Fruit fly (Drosophila melanogaster) whole organism, wandering third instar larva: ENCODE data around the gene MED1.

Experiments
- Abd-B ChIP-seq: fragments of >200 bp; optimal IDR thresholded peaks from 2 replicates; lab custom pipeline; 2017; ENCODE audit warnings: missing biosample characterization, missing genetic modification characterization
- CG32264 ChIP-seq: fragments of 200-800 bp; sonication (Bioruptor generic); optimal IDR thresholded peaks from 2 replicates; lab custom pipeline; 2016; ENCODE audit warnings: missing biosample characterization, missing genetic modification characterization
- CG9705 ChIP-seq: fragments of 200-800 bp; sonication (Bioruptor generic); optimal IDR thresholded peaks from 2 replicates; lab custom pipeline; 2018; ENCODE audit warnings: missing biosample characterization, mild to moderate bottlenecking, missing genetic modification characterization
- CrebA ChIP-seq: fragments of 200-800 bp; sonication (Bioruptor generic); optimal IDR thresholded peaks from 2 replicates; lab custom pipeline; 2016; ENCODE audit warnings: missing biosample characterization, mild to moderate bottlenecking, missing genetic modification characterization, borderline replicate concordance
- Dfd ChIP-seq: fragments of >200 bp; optimal IDR thresholded peaks from 2 replicates; lab custom pipeline; 2017; ENCODE audit warnings: missing biosample characterization, missing genetic modification characterization
- Dif ChIP-seq: fragments of 200-275, 200-300 bp; sonication (Bioruptor generic); optimal IDR thresholded peaks from 2 replicates; lab custom pipeline; 2018; ENCODE audit warnings: missing biosample characterization, missing genetic modification characterization; ENCODE audit not compliant: partially characterized antibody
- GATAd ChIP-seq: sonication (Bioruptor generic); optimal IDR thresholded peaks from 2 replicates; lab custom pipeline; 2016; ENCODE audit warnings: missing biosample characterization, missing genetic modification characterization
- HLH106 ChIP-seq: fragments of 200-800 bp; optimal IDR thresholded peaks from 3 replicates; lab custom pipeline; 2019; ENCODE audit warnings: missing biosample characterization, mild to moderate bottlenecking, missing genetic modification characterization, moderate library complexity
- Hnf4 ChIP-seq: fragments of 200-800 bp; sonication (Bioruptor generic); optimal IDR thresholded peaks from 2 replicates; lab custom pipeline; 2016; ENCODE audit warnings: missing biosample characterization, mild to moderate bottlenecking, missing genetic modification characterization
- Hr78 ChIP-seq: fragments of >200 bp; optimal IDR thresholded peaks from 2 replicates; lab custom pipeline; 2017; ENCODE audit warnings: missing biosample characterization, missing genetic modification characterization
- Hr83 ChIP-seq: fragments of 200-300 bp; sonication (Bioruptor generic); optimal IDR thresholded peaks from 2 replicates; lab custom pipeline; 2016; ENCODE audit warnings: missing biosample characterization, mild to moderate bottlenecking, missing genetic modification characterization, moderate library complexity; ENCODE audit not compliant: poor library complexity, severe bottlenecking
- Mio ChIP-seq: sonication (Bioruptor generic); optimal IDR thresholded peaks from 2 replicates; lab custom pipeline; 2016; ENCODE audit warnings: missing biosample characterization, missing genetic modification characterization
- Myc ChIP-seq: fragments of >200 bp; optimal IDR thresholded peaks from 2 replicates; lab custom pipeline; 2017
- N ChIP-seq: fragments of >200 bp; optimal IDR thresholded peaks from 2 replicates; lab custom pipeline; 2018; ENCODE audit warnings: missing biosample characterization, missing external identifiers, missing genetic modification characterization
- OdsH ChIP-seq: fragments of 200-800 bp; sonication (Bioruptor generic); optimal IDR thresholded peaks from 2 replicates; lab custom pipeline; 2016; ENCODE audit warnings: missing biosample characterization, mild to moderate bottlenecking, missing genetic modification characterization
- Rel ChIP-seq, 2 experiments: fragments of 200-800 bp; sonication (Bioruptor generic) in 1 of 2; optimal IDR thresholded peaks; 2 replicates in 1 of 2; 3 replicates in 1 of 2; lab custom pipeline; 2016 to 2019; ENCODE audit warnings: mild to moderate bottlenecking in 2 of 2, missing biosample characterization in 2 of 2, missing genetic modification characterization in 2 of 2, moderate library complexity in 1 of 2
- Sp1 ChIP-seq: fragments of 200-800 bp; sonication (Bioruptor generic); optimal IDR thresholded peaks from 3 replicates; lab custom pipeline; 2019; ENCODE audit warnings: missing biosample characterization, mild to moderate bottlenecking, missing genetic modification characterization, moderate library complexity
- Vsx2 ChIP-seq: fragments of 200-300, 225-300 bp; sonication (Bioruptor generic); optimal IDR thresholded peaks from 2 replicates; lab custom pipeline; 2018; ENCODE audit warnings: missing biosample characterization, missing genetic modification characterization; ENCODE audit not compliant: partially characterized antibody
- br ChIP-seq: fragments of 200-800 bp; sonication (Bioruptor generic); optimal IDR thresholded peaks from 2 replicates; lab custom pipeline; 2016; ENCODE audit warnings: missing biosample characterization, missing genetic modification characterization
- brk ChIP-seq: fragments of 200-800 bp; sonication (Bioruptor generic); optimal IDR thresholded peaks from 2 replicates; lab custom pipeline; 2016; ENCODE audit warnings: missing biosample characterization, mild to moderate bottlenecking, missing genetic modification characterization
- dl ChIP-seq, 2 experiments: fragments of 175-275, 200-275 bp in 1 of 2; fragments of 200-275 bp in 1 of 2; sonication (Bioruptor generic); optimal IDR thresholded peaks; lab custom pipeline; 2018; ENCODE audit warnings: mild to moderate bottlenecking in 2 of 2, missing biosample characterization in 2 of 2, missing genetic modification characterization in 2 of 2, moderate library complexity in 2 of 2; ENCODE audit not compliant: partially characterized antibody in 2 of 2, insufficient read depth in 1 of 2
- dmrt93B ChIP-seq: fragments of 200-800 bp; sonication (Bioruptor generic); optimal IDR thresholded peaks from 2 replicates; lab custom pipeline; 2018; ENCODE audit warnings: missing biosample characterization, mild to moderate bottlenecking, missing genetic modification characterization
- dsf ChIP-seq: sonication (Bioruptor generic); optimal IDR thresholded peaks from 2 replicates; lab custom pipeline; 2016; ENCODE audit warnings: missing biosample characterization, missing genetic modification characterization, borderline replicate concordance
- ey ChIP-seq: fragments of 200-800 bp; sonication (Bioruptor generic); optimal IDR thresholded peaks from 2 replicates; lab custom pipeline; 2016; ENCODE audit warnings: missing biosample characterization, missing genetic modification characterization
- foxo ChIP-seq, 2 experiments: fragments of 200-800 bp; sonication (Bioruptor generic); optimal IDR thresholded peaks; 2 replicates in 1 of 2; 3 replicates in 1 of 2; lab custom pipeline; 2016 to 2017; ENCODE audit warnings: missing biosample characterization in 2 of 2, missing genetic modification characterization in 2 of 2
- fru ChIP-seq: fragments of 200-800 bp; sonication (Bioruptor generic); optimal IDR thresholded peaks from 3 replicates; lab custom pipeline; 2016; ENCODE audit warnings: missing biosample characterization, mild to moderate bottlenecking, missing genetic modification characterization
- h ChIP-seq: fragments of 200-800 bp; sonication (Bioruptor generic); optimal IDR thresholded peaks from 3 replicates; lab custom pipeline; 2016; ENCODE audit warnings: missing biosample characterization, mild to moderate bottlenecking, missing genetic modification characterization
- jim ChIP-seq: fragments of 175-275, 200-325 bp; sonication (Bioruptor generic); optimal IDR thresholded peaks from 2 replicates; lab custom pipeline; 2016; ENCODE audit warnings: missing biosample characterization, mild to moderate bottlenecking, missing genetic modification characterization
- lola ChIP-seq: fragments of >200 bp; optimal IDR thresholded peaks from 2 replicates; lab custom pipeline; 2017; ENCODE audit warnings: missing biosample characterization, missing genetic modification characterization
- pan ChIP-seq: fragments of >200 bp; optimal IDR thresholded peaks from 2 replicates; lab custom pipeline; 2017
- psq ChIP-seq: fragments of 200-800 bp; sonication (Bioruptor generic); optimal IDR thresholded peaks from 3 replicates; lab custom pipeline; 2017; ENCODE audit warnings: missing biosample characterization, mild to moderate bottlenecking, missing genetic modification characterization, moderate library complexity
- rgr ChIP-seq: fragments of 200-800 bp; sonication (Bioruptor generic); optimal IDR thresholded peaks from 3 replicates; lab custom pipeline; 2016; ENCODE audit warnings: missing biosample characterization, mild to moderate bottlenecking, missing genetic modification characterization
- sage ChIP-seq: fragments of 200-800 bp; sonication (Bioruptor generic); optimal IDR thresholded peaks from 2 replicates; lab custom pipeline; 2016; ENCODE audit warnings: missing biosample characterization, mild to moderate bottlenecking, missing genetic modification characterization
- sv ChIP-seq: fragments of 200-800 bp; sonication (Bioruptor generic); optimal IDR thresholded peaks from 3 replicates; lab custom pipeline; 2016; ENCODE audit warnings: missing biosample characterization, missing genetic modification characterization
- tai ChIP-seq: sonication (Bioruptor generic); optimal IDR thresholded peaks from 2 replicates; lab custom pipeline; 2016; ENCODE audit warnings: missing biosample characterization, missing genetic modification characterization
- usp ChIP-seq: fragments of >200 bp; optimal IDR thresholded peaks from 2 replicates; lab custom pipeline; 2017; ENCODE audit warnings: missing biosample characterization, missing genetic modification characterization
- woc ChIP-seq: sonication (Bioruptor generic); optimal IDR thresholded peaks from 2 replicates; lab custom pipeline; 2016; ENCODE audit warnings: missing biosample characterization, mild to moderate bottlenecking, missing genetic modification characterization

Gene MED1

DNA sequence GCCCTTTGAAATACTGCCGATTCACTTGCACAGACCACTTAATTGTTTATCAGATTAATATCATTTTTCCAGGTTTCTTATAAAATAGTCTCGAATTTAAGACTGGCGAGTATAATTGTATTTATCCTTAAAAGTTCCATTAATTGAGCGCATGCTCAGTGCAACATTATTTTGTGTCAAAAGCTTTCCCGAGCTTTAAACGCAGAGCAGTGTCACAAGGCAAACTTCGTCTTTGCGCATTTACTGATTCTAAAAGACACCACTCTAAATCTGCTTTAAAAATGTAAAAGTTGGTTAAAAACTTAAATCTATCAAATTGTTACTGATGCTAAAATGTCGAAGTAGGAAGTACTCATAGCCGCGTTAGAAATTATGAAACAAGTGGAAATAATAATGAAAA is 8.7 kb downstream of the MED1 start, which contains the start of the genes CG7166 and Alg11:
Gene CG7166 (minus strand): TSS at position 101 of the 400 bp plus-strand sequence.
Gene Alg11 (plus strand): TSS at position 260 of the 400 bp plus-strand sequence.
- no peak for TF ChIP-seq Mio (GFP tag; lab: Kevin White, UChicago)
- no peak for TF ChIP-seq lola (GFP tag; lab: Kevin White, UChicago)
- no peak for TF ChIP-seq CG9705 (GFP tag; lab: Kevin White, UChicago)
- no peak for TF ChIP-seq Rel (GFP tag; optimal IDR thresholded peaks at IDR 0.05; lab: Kevin White, UChicago)
- TF ChIP-seq Rel (tag; optimal IDR thresholded peaks at IDR 0.05; lab: Kevin White, UChicago) = no peak
- no peak for TF ChIP-seq GATAd (GFP tag; lab: Kevin White, UChicago)
- TF ChIP-seq brk (GFP tag; lab: Kevin White, UChicago) = no peak
- no peak for TF ChIP-seq HLH106 (tag; lab: Kevin White, UChicago)
- no peak for TF ChIP-seq sv (GFP tag; lab: Kevin White, UChicago)
- TF ChIP-seq usp (GFP tag; lab: Kevin White, UChicago) = no peak
- no peak for TF ChIP-seq tai
- TF ChIP-seq Hnf4 (GFP tag; lab: Kevin White, UChicago) = no peak
- no peak for TF ChIP-seq Hr83 (GFP tag; lab: Kevin White, UChicago)
- TF ChIP-seq CrebA (GFP tag; lab: Kevin White, UChicago) = no peak
- no peak for TF ChIP-seq Myc
- TF ChIP-seq psq (GFP tag; lab: Kevin White, UChicago) = no peak
- TF ChIP-seq pan (lab: Kevin White, UChicago) = no peak
- no peak for TF ChIP-seq Sp1 (GFP tag; lab: Kevin White, UChicago)
- no peak for TF ChIP-seq jim (GFP tag; lab: Kevin White, UChicago)

DNA sequence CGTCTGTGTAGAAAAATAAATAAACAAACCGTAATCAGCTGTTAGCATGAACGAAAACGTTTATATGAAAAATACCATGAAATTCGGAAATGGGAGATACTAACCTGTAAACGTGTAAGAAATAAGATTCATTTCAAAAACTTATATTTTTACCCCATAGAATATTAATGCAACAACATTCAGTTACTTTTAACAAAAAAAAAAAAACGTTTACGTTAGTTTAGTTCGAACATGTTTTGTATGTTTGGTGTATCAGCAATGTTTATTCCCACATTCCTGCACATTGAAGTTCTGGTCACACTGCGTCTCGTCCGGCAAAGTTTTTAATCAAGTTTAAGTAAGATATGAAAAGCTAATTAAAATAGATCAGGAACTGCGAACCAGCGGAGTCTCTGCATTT is 16.9 kb downstream of the MED1 start, which contains the start of the genes S1P and CG11307:
Gene S1P (minus strand): TSS at position 23 of the 400 bp plus-strand sequence.
Gene CG11307 (plus strand): TSS at position 270 of the 400 bp plus-strand sequence.
- TF ChIP-seq tai (peak; percentile 12), brk (GFP tag; lab: Kevin White, UChicago) (no peak), CG9705 (GFP tag; lab: Kevin White, UChicago) (no peak), Rel (GFP tag; optimal IDR thresholded peaks at IDR 0.05; lab: Kevin White, UChicago) (no peak), Rel (tag; optimal IDR thresholded peaks at IDR 0.05; lab: Kevin White, UChicago) (no peak), foxo (GFP tag; optimal IDR thresholded peaks at IDR 0.05; lab: Kevin White, UChicago) (no peak)

DNA sequence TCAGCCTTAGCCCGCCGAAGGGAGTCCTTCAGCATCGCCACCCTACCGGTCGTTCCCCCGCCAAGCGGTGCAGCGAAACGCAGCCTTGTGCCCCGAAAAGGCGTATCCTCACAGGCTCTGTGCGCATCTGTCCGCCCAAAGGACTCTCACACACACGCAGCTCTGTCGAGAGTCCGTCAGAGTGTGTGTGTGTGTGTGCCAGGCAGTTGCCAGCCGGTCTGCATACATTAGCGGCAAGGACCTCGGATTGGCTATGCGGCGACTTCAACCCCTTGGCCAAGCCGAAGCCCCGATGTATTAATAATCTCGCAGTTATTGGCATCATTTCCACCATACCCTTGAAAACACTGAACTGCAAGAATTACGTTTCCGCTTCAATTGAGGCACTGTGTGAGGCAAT is 23.7 kb downstream of the MED1 start:
- TF ChIP-seq CG32264 (no peak), br (GFP tag; lab: Kevin White, UChicago) (no peak), Vsx2 (GFP tag; lab: Kevin White, UChicago) (no peak), Hr78 (GFP tag; lab: Kevin White, UChicago) (no peak), brk (GFP tag; lab: Kevin White, UChicago) (no peak), dmrt93B (GFP tag; lab: Kevin White, UChicago) (no peak), sage (GFP tag; lab: Kevin White, UChicago) (no peak), psq (GFP tag; lab: Kevin White, UChicago) (no peak), Abd-B (GFP tag; lab: Kevin White, UChicago) (no peak), Sp1 (GFP tag; lab: Kevin White, UChicago) (no peak), fru (GFP tag; lab: Kevin White, UChicago) (no peak), rgr (GFP tag; lab: Kevin White, UChicago) (no peak), pan (lab: Kevin White, UChicago) (no peak), h (GFP tag; lab: Kevin White, UChicago) (no peak), lola (GFP tag; lab: Kevin White, UChicago) (no peak), OdsH (GFP tag; lab: Kevin White, UChicago) (no peak), Mio (GFP tag; lab: Kevin White, UChicago) (no peak), Dfd (no peak), HLH106 (tag; lab: Kevin White, UChicago) (no peak)

DNA sequence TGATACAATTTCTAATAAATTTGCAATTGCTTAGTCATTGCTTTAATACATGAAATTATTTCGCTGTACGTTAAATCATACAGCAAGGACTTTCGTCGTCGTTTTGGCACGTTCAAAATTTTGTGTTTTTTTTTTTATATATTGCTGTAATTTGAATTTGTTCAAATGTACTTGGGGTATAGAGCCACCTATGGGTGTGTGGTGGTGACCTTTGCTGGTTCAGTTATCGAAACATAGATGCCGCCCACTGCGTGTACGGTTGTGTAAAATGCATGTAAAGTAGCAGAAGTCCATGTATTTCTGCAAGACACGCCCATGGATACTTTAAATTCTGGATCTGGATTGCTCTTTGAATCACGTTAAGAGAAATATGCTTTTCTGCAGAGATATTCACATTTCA is 30.0 kb downstream of the MED1 start:
- TF ChIP-seq CrebA (GFP tag; lab: Kevin White, UChicago) = no peak
- no peak for TF ChIP-seq Myc
- TF ChIP-seq tai = no peak
- no peak for TF ChIP-seq dl (GFP tag; optimal IDR thresholded peaks at IDR 0.05; lab: Kevin White, UChicago; ENCODE audit: insufficient read depth in 1 of 2, partially characterized antibody in 2 of 2)
- TF ChIP-seq dsf = no peak
- TF ChIP-seq woc = no peak
- TF ChIP-seq br (GFP tag; lab: Kevin White, UChicago) = no peak
- TF ChIP-seq brk (GFP tag; lab: Kevin White, UChicago) = no peak
- no peak for TF ChIP-seq Mio (GFP tag; lab: Kevin White, UChicago)
- no peak for TF ChIP-seq N (GFP tag; lab: Kevin White, UChicago)
- TF ChIP-seq dmrt93B (GFP tag; lab: Kevin White, UChicago) = no peak
- TF ChIP-seq Hr83 (GFP tag; lab: Kevin White, UChicago) = peak; percentile 44
- TF ChIP-seq Dfd = no peak
- no peak for TF ChIP-seq Hr78 (GFP tag; lab: Kevin White, UChicago)
- no peak for TF ChIP-seq Dif (GFP tag; lab: Kevin White, UChicago)
- TF ChIP-seq Hnf4 (GFP tag; lab: Kevin White, UChicago) = peak; percentile 41
- peak; percentile 30 for TF ChIP-seq OdsH (GFP tag; lab: Kevin White, UChicago)
- TF ChIP-seq Abd-B (GFP tag; lab: Kevin White, UChicago) = no peak
- peak; percentile 5 for TF ChIP-seq HLH106 (tag; lab: Kevin White, UChicago)
- no peak for TF ChIP-seq jim (GFP tag; lab: Kevin White, UChicago)
- TF ChIP-seq CG32264 = no peak
- TF ChIP-seq Vsx2 (GFP tag; lab: Kevin White, UChicago) = no peak
- peak; percentile 14 for TF ChIP-seq sv (GFP tag; lab: Kevin White, UChicago)
- peak; percentile 11 for TF ChIP-seq fru (GFP tag; lab: Kevin White, UChicago)
- no peak for TF ChIP-seq lola (GFP tag; lab: Kevin White, UChicago)
- TF ChIP-seq psq (GFP tag; lab: Kevin White, UChicago) = no peak
- peak; percentile 39 for TF ChIP-seq ey (GFP tag; lab: Kevin White, UChicago)
- TF ChIP-seq, all 38 proteins: peak for 7
